Worm (Caenorhabditis elegans) whole organism, L1 larva: ENCODE results near the gene abts-2.

Experiments
- C16A3.4 ChIP-seq: fragments of 150-350 bp; optimal IDR thresholded peaks from 2 replicates; lab custom pipeline; 2014; ENCODE audit warnings: missing biosample characterization, missing genetic modification characterization
- C34B4.2 ChIP-seq: sonication (generic microtip); optimal IDR thresholded peaks from 2 replicates; lab custom pipeline; 2017; ENCODE audit warnings: mild to moderate bottlenecking, missing genetic modification characterization, missing compliant biosample characterization
- F16B12.6 ChIP-seq: fragments of 150-350 bp; optimal IDR thresholded peaks from 2 replicates; lab custom pipeline; 2014; ENCODE audit warnings: missing biosample characterization, missing genetic modification characterization
- Y116A8C.19 ChIP-seq: sonication (generic microtip); optimal IDR thresholded peaks from 2 replicates; lab custom pipeline; 2016; ENCODE audit warnings: missing compliant biosample characterization, missing genetic modification characterization, borderline replicate concordance
- ama-1 ChIP-seq: fragments of 150-350 bp; optimal IDR thresholded peaks from 2 replicates; lab custom pipeline; 2014
- ceh-8 ChIP-seq: fragments of 200-800 bp; sonication (Bioruptor generic); optimal IDR thresholded peaks from 2 replicates; lab custom pipeline; 2018; ENCODE audit warnings: mild to moderate bottlenecking, missing genetic modification characterization, moderate library complexity, missing compliant biosample characterization
- ceh-82 ChIP-seq, 3 experiments: fragments of 150-350 bp in 1 of 3; sonication (generic microtip) in 2 of 3; optimal IDR thresholded peaks; 2 replicates each; lab custom pipeline; 2014 to 2017; ENCODE audit warnings: missing biosample characterization in 3 of 3, missing genetic modification characterization in 3 of 3
- ceh-88 ChIP-seq: fragments of 200-800 bp; sonication (Bioruptor generic); IDR thresholded peaks from 2 replicates; pipeline ENCODE4 v1.3.6; 2022; ENCODE audit warnings: missing genetic modification characterization, missing compliant biosample characterization
- ceh-90 ChIP-seq: sonication (generic microtip); optimal IDR thresholded peaks from 2 replicates; lab custom pipeline; 2016; ENCODE audit warnings: missing genetic modification characterization, missing compliant biosample characterization
- ces-1 ChIP-seq: fragments of 150-350 bp; optimal IDR thresholded peaks from 2 replicates; lab custom pipeline; 2014; ENCODE audit warnings: missing biosample characterization, missing genetic modification reagents, missing genetic modification characterization
- dsc-1 ChIP-seq: sonication (generic microtip); optimal IDR thresholded peaks from 2 replicates; lab custom pipeline; 2016; ENCODE audit warnings: mild to moderate bottlenecking, missing genetic modification characterization, missing compliant biosample characterization
- efl-1 ChIP-seq, 4 experiments: fragments of 150-350 bp; optimal IDR thresholded peaks in 3 of 4; peaks in 1 of 4; 1 replicate in 1 of 4; 2 replicates in 3 of 4; lab custom pipeline; 2014; ENCODE audit warnings: missing biosample characterization in 2 of 4, missing genetic modification characterization in 2 of 4, missing genetic modification reagents in 2 of 4
- elt-2 ChIP-seq: sonication (generic microtip); optimal IDR thresholded peaks from 2 replicates; lab custom pipeline; 2016; ENCODE audit warnings: missing genetic modification characterization, mild to moderate bottlenecking, inconsistent platforms, missing compliant biosample characterization, missing genetic modification reagents
- ets-5 ChIP-seq: fragments of 200-800 bp; sonication (Bioruptor generic); IDR thresholded peaks from 2 replicates; pipeline ENCODE4 v1.3.6; 2022; ENCODE audit warnings: missing genetic modification characterization, missing compliant biosample characterization
- fkh-10 ChIP-seq: sonication (generic microtip); optimal IDR thresholded peaks from 2 replicates; lab custom pipeline; 2017; ENCODE audit warnings: missing biosample characterization, missing genetic modification reagents, missing genetic modification characterization
- fkh-4 ChIP-seq: sonication (generic microtip); optimal IDR thresholded peaks from 2 replicates; lab custom pipeline; 2016; ENCODE audit warnings: missing compliant biosample characterization, missing genetic modification characterization, borderline replicate concordance
- grh-1 ChIP-seq: fragments of 200-800 bp; sonication (Bioruptor generic); IDR thresholded peaks from 2 replicates; pipeline ENCODE4 v1.3.6; 2022; ENCODE audit warnings: missing genetic modification reagents, missing genetic modification characterization, missing compliant biosample characterization
- hlh-17 ChIP-seq: fragments of 200-800 bp; sonication (Bioruptor generic); optimal IDR thresholded peaks from 2 replicates; lab custom pipeline; 2018; ENCODE audit warnings: missing genetic modification characterization, mild to moderate bottlenecking, missing compliant biosample characterization, moderate library complexity, borderline replicate concordance
- hpl-2 ChIP-seq: fragments of 150-350 bp; optimal IDR thresholded peaks from 2 replicates; lab custom pipeline; 2014; ENCODE audit warnings: missing biosample characterization, missing genetic modification reagents, missing genetic modification characterization
- irx-1 ChIP-seq: sonication (generic microtip); optimal IDR thresholded peaks from 2 replicates; lab custom pipeline; 2016; ENCODE audit warnings: missing genetic modification characterization, missing compliant biosample characterization
- lin-13 ChIP-seq: fragments of 150-350 bp; optimal IDR thresholded peaks from 2 replicates; lab custom pipeline; 2014; ENCODE audit warnings: missing biosample characterization, missing genetic modification reagents, missing genetic modification characterization
- lin-14 ChIP-seq: fragments of 200-800 bp; sonication (Bioruptor generic); optimal IDR thresholded peaks from 2 replicates; lab custom pipeline; 2018; ENCODE audit warnings: mild to moderate bottlenecking, missing genetic modification characterization, moderate library complexity, missing compliant biosample characterization
- lin-35 ChIP-seq, 2 experiments: fragments of 150-350 bp; optimal IDR thresholded peaks; 2 replicates each; lab custom pipeline; 2014; ENCODE audit warnings: missing biosample characterization in 2 of 2, missing genetic modification characterization in 2 of 2, missing genetic modification reagents in 2 of 2
- lin-39 ChIP-seq: fragments of 150-350 bp; optimal IDR thresholded peaks from 2 replicates; lab custom pipeline; 2014; ENCODE audit warnings: missing biosample characterization, missing genetic modification reagents, missing genetic modification characterization
- lsy-2 ChIP-seq, 2 experiments: fragments of 150-350 bp; optimal IDR thresholded peaks; 2 replicates each; lab custom pipeline; 2014; ENCODE audit warnings: missing biosample characterization in 2 of 2, missing genetic modification characterization in 2 of 2
- mab-9 ChIP-seq: fragments of 200-800 bp; sonication (Bioruptor generic); IDR thresholded peaks from 2 replicates; pipeline ENCODE4 v1.3.6; 2022; ENCODE audit warnings: missing genetic modification reagents, missing genetic modification characterization, missing compliant biosample characterization
- nhr-11 ChIP-seq: fragments of 150-350 bp; optimal IDR thresholded peaks from 2 replicates; lab custom pipeline; 2014; ENCODE audit warnings: missing biosample characterization, missing genetic modification characterization
- nhr-19 ChIP-seq: fragments of 200-800 bp; sonication (Bioruptor generic); conservative IDR thresholded peaks from 2 replicates; pipeline ENCODE4 v1.3.6; 2022; ENCODE audit warnings: missing genetic modification characterization, missing compliant biosample characterization
- nhr-20 ChIP-seq: sonication (generic microtip); optimal IDR thresholded peaks from 2 replicates; lab custom pipeline; 2016; ENCODE audit warnings: mild to moderate bottlenecking, missing genetic modification characterization, missing compliant biosample characterization
- nhr-47 ChIP-seq: sonication (generic microtip); optimal IDR thresholded peaks from 2 replicates; lab custom pipeline; 2016; ENCODE audit warnings: mild to moderate bottlenecking, missing genetic modification characterization, moderate library complexity, missing compliant biosample characterization
- nhr-77 ChIP-seq: fragments of 150-350 bp; optimal IDR thresholded peaks from 2 replicates; lab custom pipeline; 2014; ENCODE audit warnings: missing biosample characterization, missing genetic modification characterization
- nhr-85 ChIP-seq: sonication (generic microtip); peaks from one replicate; lab custom pipeline; 2016; ENCODE audit warnings: missing genetic modification characterization, inconsistent platforms, missing compliant biosample characterization
- pqm-1 ChIP-seq: sonication (generic microtip); optimal IDR thresholded peaks from 3 replicates; lab custom pipeline; 2017; ENCODE audit warnings: missing biosample characterization, missing genetic modification characterization
- rnt-1 ChIP-seq: sonication (generic microtip); optimal IDR thresholded peaks from 2 replicates; lab custom pipeline; 2016; ENCODE audit warnings: mild to moderate bottlenecking, missing genetic modification characterization, moderate library complexity, missing compliant biosample characterization
- skn-1 ChIP-seq: fragments of 150-350 bp; optimal IDR thresholded peaks from 2 replicates; lab custom pipeline; 2014; ENCODE audit warnings: missing biosample characterization, missing genetic modification characterization
- snpc-4 ChIP-seq: fragments of 150-350 bp; optimal IDR thresholded peaks from 2 replicates; lab custom pipeline; 2014; ENCODE audit warnings: missing biosample characterization, missing genetic modification characterization
- sox-4 ChIP-seq: sonication (generic microtip); optimal IDR thresholded peaks from 2 replicates; lab custom pipeline; 2016; ENCODE audit warnings: missing genetic modification characterization, missing compliant biosample characterization
- tlp-1 ChIP-seq: fragments of 150-350 bp; optimal IDR thresholded peaks from 2 replicates; lab custom pipeline; 2014; ENCODE audit warnings: missing biosample characterization, missing genetic modification characterization
- unc-130 ChIP-seq: fragments of 150-350 bp; optimal IDR thresholded peaks from 2 replicates; lab custom pipeline; 2017; ENCODE audit warnings: missing biosample characterization, missing genetic modification characterization, inconsistent platforms
- unc-86 ChIP-seq: sonication (generic microtip); optimal IDR thresholded peaks from 2 replicates; lab custom pipeline; 2016; ENCODE audit warnings: missing genetic modification characterization, missing compliant biosample characterization
- zag-1 ChIP-seq: fragments of 150-350 bp; optimal IDR thresholded peaks from 2 replicates; lab custom pipeline; 2014; ENCODE audit warnings: missing biosample characterization, missing genetic modification characterization
- zip-4 ChIP-seq: fragments of 200-800 bp; sonication (Bioruptor generic); optimal IDR thresholded peaks from 2 replicates; lab custom pipeline; 2018; ENCODE audit warnings: mild to moderate bottlenecking, missing genetic modification characterization, moderate library complexity, missing compliant biosample characterization
- ztf-4 ChIP-seq: fragments of 150-350 bp; optimal IDR thresholded peaks from 2 replicates; lab custom pipeline; 2014; ENCODE audit warnings: missing biosample characterization, missing genetic modification characterization

abts-2 gene

ce11 chrX:11548308-11548707 lies 37.2 kb upstream of the abts-2 start, which contains the start of gene mig-2:
Gene mig-2 (plus strand): TSS chrX:11548608.
- no peak for TF ChIP-seq snpc-4 (tag; lab: Kevin White, UChicago)
- TF ChIP-seq elt-2, result no peak
- peak; percentile 30 for TF ChIP-seq nhr-85 (tag; lab: Kevin White, UChicago)
- no peak for TF ChIP-seq nhr-77 (tag; lab: Kevin White, UChicago)
- TF ChIP-seq unc-86, result no peak
- TF ChIP-seq mab-9 (GFP tag; lab: Robert Waterston, UW), result no peak

DNA sequence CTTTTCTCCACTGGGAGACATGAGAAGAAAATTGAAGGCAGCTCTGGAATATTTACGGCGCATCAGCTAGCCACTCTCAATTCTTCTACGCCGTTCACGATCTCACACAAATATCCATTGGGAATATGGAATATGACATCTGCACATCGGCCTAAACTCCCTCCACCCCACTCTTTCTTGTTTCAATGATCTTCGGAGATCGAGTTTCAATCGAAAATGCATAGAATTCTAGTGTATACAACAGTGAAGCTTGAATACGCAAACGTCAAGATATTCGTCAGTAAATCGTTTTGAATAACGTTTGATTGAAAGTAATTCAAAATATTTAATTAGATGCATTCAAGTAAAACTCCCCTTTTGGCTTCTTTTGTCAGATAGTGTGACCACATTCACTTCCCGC lies 33.7 kb upstream of the abts-2 start:
- no peak for TF ChIP-seq zag-1 (tag; lab: Kevin White, UChicago)
- TF ChIP-seq nhr-20 (tag; lab: Kevin White, UChicago), result no peak

DNA sequence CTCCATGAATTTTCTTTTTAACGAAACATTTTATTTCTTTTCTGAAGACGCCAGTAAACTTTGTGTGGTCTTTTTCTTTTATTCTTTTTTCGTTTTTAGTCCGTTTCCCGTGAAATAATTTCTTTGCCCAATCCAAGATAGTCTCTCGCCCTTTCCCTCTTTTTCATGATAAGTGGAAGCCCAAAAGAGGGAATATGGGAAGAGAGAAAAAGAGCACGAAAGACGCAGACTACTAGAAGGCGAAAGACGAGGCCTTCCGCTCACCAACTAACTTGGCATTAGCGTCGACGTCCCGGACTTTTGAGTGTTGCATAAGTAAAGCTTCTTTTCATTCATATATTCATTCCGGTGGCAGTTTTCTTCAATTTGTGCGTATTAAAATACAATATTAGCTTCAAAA lies 32.6 kb upstream of the abts-2 start:
- no peak for TF ChIP-seq irx-1 (tag; lab: Kevin White, UChicago)
- no peak for TF ChIP-seq nhr-85 (tag; lab: Kevin White, UChicago)
- TF ChIP-seq efl-1 (optimal IDR thresholded peaks at IDR 0.05; lab: Kevin White, UChicago), result no peak
- no peak for TF ChIP-seq efl-1 (GFP tag; optimal IDR thresholded peaks at IDR 0.05 in 1 of 2; lab: Kevin White, UChicago)
- no peak for TF ChIP-seq C16A3.4
- TF ChIP-seq ceh-88 (GFP tag; lab: Robert Waterston, UW), result no peak
- no peak for TF ChIP-seq lsy-2 (tag; optimal IDR thresholded peaks at IDR 0.05; lab: Kevin White, UChicago)
- no peak for TF ChIP-seq dsc-1 (tag; lab: Kevin White, UChicago)
- no peak for TF ChIP-seq C34B4.2 (tag; lab: Kevin White, UChicago)
- peak; percentile 13 for TF ChIP-seq nhr-47 (tag; lab: Kevin White, UChicago)
- TF ChIP-seq ceh-8, result no peak
- peak; percentile 64 for TF ChIP-seq lin-14
- TF ChIP-seq ztf-4, result no peak
- TF ChIP-seq fkh-4 (tag; lab: Kevin White, UChicago), result no peak
- no peak for TF ChIP-seq zip-4 (GFP tag; lab: Kevin White, UChicago)
- TF ChIP-seq nhr-11, result no peak
- no peak for TF ChIP-seq ceh-90 (tag; lab: Kevin White, UChicago)
- no peak for TF ChIP-seq elt-2
- TF ChIP-seq hlh-17 (GFP tag; lab: Kevin White, UChicago), result no peak
- no peak for TF ChIP-seq nhr-77 (tag; lab: Kevin White, UChicago)
- no peak for TF ChIP-seq lin-39
- peak; percentile 23 for TF ChIP-seq fkh-10 (GFP tag; lab: Kevin White, UChicago)
- no peak for TF ChIP-seq F16B12.6 (tag; lab: Kevin White, UChicago)
- peak in 1 of 3 experiments; percentile 37 for TF ChIP-seq ceh-82 (tag; optimal IDR thresholded peaks at IDR 0.05; lab: Kevin White, UChicago)
- no peak for TF ChIP-seq ets-5 (GFP tag; lab: Robert Waterston, UW)
- no peak for TF ChIP-seq lin-13 (GFP tag; lab: Kevin White, UChicago)

ce11 chrX:11554522-11554921 lies 31.0 kb upstream of the abts-2 start:
- TF ChIP-seq nhr-19 (GFP tag; lab: Robert Waterston, UW) (no peak), skn-1 (tag; lab: Kevin White, UChicago) (no peak), ztf-4 (no peak), rnt-1 (tag; lab: Kevin White, UChicago) (no peak), efl-1 (optimal IDR thresholded peaks at IDR 0.05; lab: Kevin White, UChicago) (no peak), efl-1 (GFP tag; optimal IDR thresholded peaks at IDR 0.05 in 1 of 2; lab: Kevin White, UChicago) (no peak), ceh-8 (no peak), lin-35 (GFP tag; optimal IDR thresholded peaks at IDR 0.05; lab: Kevin White, UChicago) (no peak), ama-1 (lab: Kevin White, UChicago) (no peak), hpl-2 (GFP tag; lab: Kevin White, UChicago) (no peak), lsy-2 (tag; optimal IDR thresholded peaks at IDR 0.05; lab: Kevin White, UChicago) (no peak), snpc-4 (tag; lab: Kevin White, UChicago) (no peak), tlp-1 (tag; lab: Kevin White, UChicago) (no peak), ces-1 (GFP tag; lab: Kevin White, UChicago) (no peak), unc-130 (no peak), unc-86 (peak; percentile 20), dsc-1 (tag; lab: Kevin White, UChicago) (peak; percentile 13), lin-13 (GFP tag; lab: Kevin White, UChicago) (no peak), lin-14 (peak; percentile 43), Y116A8C.19 (tag; lab: Kevin White, UChicago) (no peak), sox-4 (tag; lab: Kevin White, UChicago) (no peak), nhr-47 (tag; lab: Kevin White, UChicago) (no peak), grh-1 (GFP tag; lab: Robert Waterston, UW) (no peak), pqm-1 (no peak)
